Fruit fly (Drosophila melanogaster): ENCODE results near the gene CG31183.

DNA sequence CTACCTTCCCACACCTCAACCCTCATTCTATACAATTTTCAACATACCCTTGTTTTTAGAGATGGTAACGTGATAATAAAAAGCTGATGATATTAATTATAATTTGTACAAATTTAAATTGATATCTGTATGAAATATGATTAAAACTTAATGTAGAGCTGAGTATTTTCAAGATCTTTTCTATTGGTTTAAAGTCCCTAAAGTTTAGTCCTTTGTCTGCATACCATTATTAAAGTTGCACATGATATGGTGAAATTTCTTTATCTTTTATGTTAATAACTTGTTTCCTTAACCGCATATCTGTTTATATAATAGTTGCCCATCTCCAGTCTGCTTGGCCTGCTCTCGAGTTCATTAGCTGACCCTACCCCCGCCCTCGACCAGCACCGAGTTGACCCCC, 22.6 kb upstream of the CG31183 start:
- TF ChIP-seq CG9705 (GFP tag; optimal IDR thresholded peaks at IDR 0.05), result no peak
- no peak for TF ChIP-seq GATAd (GFP tag; optimal IDR thresholded peaks at IDR 0.05)
- no peak for TF ChIP-seq dmrt93B (GFP tag; optimal IDR thresholded peaks at IDR 0.05)
- TF ChIP-seq Abd-B (GFP tag; optimal IDR thresholded peaks at IDR 0.05), result no peak

All from whole organism, wandering third instar larva.